Fruit fly (Drosophila melanogaster): Measurements from ENCODE around the gene cac.

DNA sequence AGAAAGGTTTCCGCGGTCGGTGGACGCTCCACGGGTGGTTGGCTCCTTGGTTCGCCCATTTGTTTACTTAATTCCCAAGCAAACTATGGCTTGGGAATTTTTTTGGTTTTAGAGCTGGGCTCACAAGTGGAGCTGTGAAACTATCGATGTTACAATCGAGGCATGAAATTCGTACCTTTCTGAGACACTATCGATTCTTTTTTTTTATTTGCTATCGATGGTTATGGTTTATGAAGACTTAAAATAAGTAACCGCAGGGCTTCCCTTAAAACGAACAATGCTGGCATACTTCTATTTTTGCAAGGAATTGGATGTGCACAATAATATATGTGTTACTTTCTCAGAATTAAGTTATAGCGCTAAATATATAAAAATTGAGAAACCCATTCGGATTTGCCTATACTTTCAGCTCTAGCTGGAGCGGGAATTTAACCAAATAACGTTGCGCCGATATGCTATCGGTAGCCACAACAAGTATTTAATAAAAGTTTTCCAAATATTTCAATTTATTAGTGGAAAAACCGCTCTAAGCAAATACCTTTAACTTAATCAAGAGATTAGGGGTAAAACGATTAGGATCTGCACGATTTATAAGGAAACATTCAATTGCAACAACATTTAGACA lies 33.0 kb upstream of the cac start, which contains the start of gene Chrac-16:
- TF ChIP-seq EcR (GFP tag; optimal IDR thresholded peaks at IDR 0.05) (no peak), CG14655 (GFP tag; optimal IDR thresholded peaks at IDR 0.05) (no peak), CG13204 (GFP tag; optimal IDR thresholded peaks at IDR 0.05) (no peak), Snoo (tag; optimal IDR thresholded peaks at IDR 0.05) (no peak), rn (GFP tag; IDR thresholded peaks at IDR 0.05) (no peak), CG12605 (GFP tag; IDR thresholded peaks at IDR 0.05) (no peak), CG32121 (GFP tag; IDR thresholded peaks at IDR 0.05) (no peak), CG10348 (GFP tag; IDR thresholded peaks at IDR 0.05) (no peak), CG9948 (tag; optimal IDR thresholded peaks at IDR 0.05) (no peak), Pif1A (GFP tag; optimal IDR thresholded peaks at IDR 0.05) (no peak), CG15710 (tag; optimal IDR thresholded peaks at IDR 0.05) (no peak), gl (tag; optimal IDR thresholded peaks at IDR 0.05) (no peak)
